Worm (Caenorhabditis elegans) whole organism, young adult: Measurements from ENCODE around the gene Y46G5A.15.

ENCODE experiments used
- B0019.2 ChIP-seq: fragments of 200-800 bp; sonication (Bioruptor generic); conservative IDR thresholded peaks from 2 replicates; pipeline ENCODE4 v1.3.6; 2022; ENCODE audit warnings: missing genetic modification reagents, missing genetic modification characterization, missing compliant biosample characterization
- D2030.7 ChIP-seq: fragments of 200-800 bp; sonication (Bioruptor generic); IDR thresholded peaks from 2 replicates; pipeline ENCODE4 v1.3.6; 2022; ENCODE audit warnings: missing genetic modification reagents, missing genetic modification characterization, missing compliant biosample characterization
- F49E8.2 ChIP-seq: sonication (generic microtip); optimal IDR thresholded peaks from 3 replicates; lab custom pipeline; 2017; ENCODE audit warnings: missing genetic modification characterization, mild to moderate bottlenecking, missing compliant biosample characterization, antibody characterized with exemption, moderate library complexity; ENCODE audit not compliant: insufficient read depth
- gei-17 ChIP-seq: fragments of 200-800 bp; sonication (Bioruptor generic); optimal IDR thresholded peaks from 2 replicates; lab custom pipeline; 2018; ENCODE audit warnings: mild to moderate bottlenecking, missing genetic modification characterization, missing compliant biosample characterization
- hlh-12 ChIP-seq: sonication (generic microtip); optimal IDR thresholded peaks from 2 replicates; lab custom pipeline; 2016; ENCODE audit warnings: missing genetic modification characterization, missing compliant biosample characterization
- lin-35 ChIP-seq, 3 experiments: fragments of 150-350 bp in 2 of 3; sonication (generic microtip) in 1 of 3; optimal IDR thresholded peaks; 2 replicates each; lab custom pipeline; 2014 to 2018; ENCODE audit warnings: missing biosample characterization in 3 of 3, missing genetic modification characterization in 3 of 3, missing genetic modification reagents in 3 of 3
- mcd-1 ChIP-seq: fragments of 200-800 bp; sonication (Bioruptor generic); IDR thresholded peaks from 2 replicates; pipeline ENCODE4 v1.3.6; 2022; ENCODE audit warnings: missing genetic modification reagents, missing genetic modification characterization, missing compliant biosample characterization
- unc-130 ChIP-seq: sonication (generic microtip); optimal IDR thresholded peaks from 2 replicates; lab custom pipeline; 2016; ENCODE audit warnings: missing genetic modification reagents, missing genetic modification characterization, missing compliant biosample characterization

DNA sequence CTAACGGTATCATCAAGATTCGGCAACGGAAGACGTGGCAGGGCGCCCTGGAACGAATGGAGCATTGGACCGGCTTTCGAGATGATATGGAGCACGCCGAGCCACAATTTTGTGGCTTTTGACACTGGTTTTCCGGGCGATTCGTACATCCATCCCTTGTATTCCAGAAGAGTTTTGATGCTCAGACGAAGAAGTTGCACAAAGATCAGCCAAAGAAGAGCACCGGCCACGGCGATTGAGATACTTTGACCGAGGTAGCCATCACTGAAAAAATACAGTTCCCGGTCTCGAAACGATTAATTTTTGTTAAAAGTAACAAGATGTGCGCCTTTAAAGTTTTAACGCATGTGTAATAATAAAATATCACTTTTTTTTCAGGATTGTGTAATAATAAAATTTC lies 10.0 kb upstream of the Y46G5A.15 start:
- TF ChIP-seq mcd-1 (no peak), B0019.2 (GFP tag; lab: Robert Waterston, UW) (no peak), unc-130 (GFP tag; lab: Kevin White, UChicago) (no peak), lin-35 (GFP tag; optimal IDR thresholded peaks at IDR 0.05; lab: Kevin White, UChicago) (no peak), F49E8.2 (no peak), D2030.7 (GFP tag; lab: Robert Waterston, UW) (no peak), hlh-12 (tag; lab: Kevin White, UChicago) (no peak), gei-17 (GFP tag; lab: Kevin White, UChicago) (no peak)
